Worm (Caenorhabditis elegans) whole organism, L2 larva: Measurements from ENCODE around the gene ssp-36.
A peak's percentile ranks its signal among the peaks of the same experiment; 100 is the strongest.

Experiments used
- C34F6.9 ChIP-seq: fragments of 150-350 bp; optimal IDR thresholded peaks from 2 replicates; lab custom pipeline; 2014; ENCODE audit warnings: missing biosample characterization, missing genetic modification characterization
- R02D3.7 ChIP-seq: fragments of 150-350 bp; optimal IDR thresholded peaks from 2 replicates; lab custom pipeline; 2014; ENCODE audit warnings: missing biosample characterization, missing genetic modification characterization
- Y55F3AM.14 ChIP-seq: fragments of 200-800 bp; sonication (Bioruptor generic); optimal IDR thresholded peaks from 2 replicates; lab custom pipeline; 2018; ENCODE audit warnings: mild to moderate bottlenecking, missing genetic modification characterization, missing compliant biosample characterization
- ZK546.5 ChIP-seq: sonication (generic microtip); optimal IDR thresholded peaks from 2 replicates; lab custom pipeline; 2017; ENCODE audit warnings: missing biosample characterization, missing genetic modification characterization
- alr-1 ChIP-seq: fragments of 150-350 bp; optimal IDR thresholded peaks from 2 replicates; lab custom pipeline; 2014; ENCODE audit warnings: missing biosample characterization, missing genetic modification characterization
- aly-2 ChIP-seq: fragments of 150-350 bp; optimal IDR thresholded peaks from 2 replicates; lab custom pipeline; 2014; ENCODE audit warnings: missing biosample characterization, missing genetic modification characterization
- ama-1 ChIP-seq: fragments of 150-350 bp; optimal IDR thresholded peaks from 2 replicates; lab custom pipeline; 2018; ENCODE audit warnings: inconsistent platforms
- blmp-1 ChIP-seq: sonication (generic microtip); optimal IDR thresholded peaks from 2 replicates; lab custom pipeline; 2017; ENCODE audit warnings: missing genetic modification characterization, mild to moderate bottlenecking, missing compliant biosample characterization, antibody characterized with exemption, moderate library complexity; ENCODE audit not compliant: insufficient read depth
- ceh-16 ChIP-seq: fragments of 150-350 bp; optimal IDR thresholded peaks from 2 replicates; lab custom pipeline; 2014; ENCODE audit warnings: missing biosample characterization, missing genetic modification characterization
- ceh-82 ChIP-seq: fragments of 150-350 bp; optimal IDR thresholded peaks from 2 replicates; lab custom pipeline; 2014; ENCODE audit warnings: missing biosample characterization, missing genetic modification characterization
- crh-2 ChIP-seq: sonication (generic microtip); optimal IDR thresholded peaks from 2 replicates; lab custom pipeline; 2017; ENCODE audit warnings: missing biosample characterization, missing genetic modification characterization
- dmd-4 ChIP-seq: sonication (generic microtip); optimal IDR thresholded peaks from 2 replicates; lab custom pipeline; 2017; ENCODE audit warnings: missing biosample characterization, missing genetic modification characterization
- egl-27 ChIP-seq: sonication (generic microtip); optimal IDR thresholded peaks from 3 replicates; lab custom pipeline; 2017; ENCODE audit warnings: missing biosample characterization, missing genetic modification reagents, missing genetic modification characterization
- elt-1 ChIP-seq: fragments of 150-350 bp; optimal IDR thresholded peaks from 2 replicates; lab custom pipeline; 2014; ENCODE audit warnings: missing biosample characterization, missing genetic modification characterization
- elt-3 ChIP-seq: sonication (generic microtip); optimal IDR thresholded peaks from 2 replicates; lab custom pipeline; 2017; ENCODE audit warnings: missing biosample characterization, missing genetic modification characterization
- fos-1 ChIP-seq: fragments of 150-350 bp; optimal IDR thresholded peaks from 2 replicates; lab custom pipeline; 2014; ENCODE audit warnings: missing biosample characterization, missing genetic modification characterization
- gmeb-1 ChIP-seq: fragments of 150-350 bp; optimal IDR thresholded peaks from 2 replicates; lab custom pipeline; 2014; ENCODE audit warnings: missing biosample characterization, missing genetic modification characterization
- lin-11 ChIP-seq: fragments of 150-350 bp; sonication (generic microtip); optimal IDR thresholded peaks from 2 replicates; lab custom pipeline; 2014; ENCODE audit warnings: missing biosample characterization, missing genetic modification characterization, inconsistent platforms, mixed read lengths
- lin-13 ChIP-seq: fragments of 150-350 bp; optimal IDR thresholded peaks from 2 replicates; lab custom pipeline; 2014; ENCODE audit warnings: missing biosample characterization, missing genetic modification reagents, missing genetic modification characterization
- lin-39 ChIP-seq: fragments of 150-350 bp; optimal IDR thresholded peaks from 2 replicates; lab custom pipeline; 2014; ENCODE audit warnings: missing biosample characterization, missing genetic modification reagents, missing genetic modification characterization
- lsy-2 ChIP-seq, 2 experiments: fragments of 150-350 bp in 1 of 2; sonication (generic microtip) in 1 of 2; optimal IDR thresholded peaks; 2 replicates each; lab custom pipeline; 2014 to 2017; ENCODE audit warnings: missing biosample characterization in 2 of 2, missing genetic modification characterization in 2 of 2
- mab-5 ChIP-seq: fragments of 150-350 bp; optimal IDR thresholded peaks from 2 replicates; lab custom pipeline; 2014; ENCODE audit warnings: missing biosample characterization, missing genetic modification characterization
- mbf-1 ChIP-seq: sonication (generic microtip); optimal IDR thresholded peaks from 2 replicates; lab custom pipeline; 2017; ENCODE audit warnings: missing biosample characterization, missing genetic modification characterization
- mdl-1 ChIP-seq, 2 experiments: fragments of 150-350 bp in 1 of 2; sonication (generic microtip) in 1 of 2; optimal IDR thresholded peaks; 2 replicates each; lab custom pipeline; 2017; ENCODE audit warnings: missing biosample characterization in 2 of 2, missing genetic modification characterization in 2 of 2
- nhr-10 ChIP-seq: sonication (generic microtip); optimal IDR thresholded peaks from 2 replicates; lab custom pipeline; 2017; ENCODE audit warnings: missing biosample characterization, missing genetic modification characterization
- nhr-11 ChIP-seq: fragments of 150-350 bp; optimal IDR thresholded peaks from 2 replicates; lab custom pipeline; 2014; ENCODE audit warnings: missing biosample characterization, missing genetic modification characterization
- nhr-12 ChIP-seq: fragments of 150-350 bp; optimal IDR thresholded peaks from 2 replicates; lab custom pipeline; 2014; ENCODE audit warnings: missing biosample characterization, missing genetic modification characterization
- nhr-129 ChIP-seq: fragments of 150-350 bp; optimal IDR thresholded peaks from 2 replicates; lab custom pipeline; 2014; ENCODE audit warnings: missing biosample characterization, missing genetic modification characterization
- nhr-21 ChIP-seq: fragments of 150-350 bp; optimal IDR thresholded peaks from 2 replicates; lab custom pipeline; 2014; ENCODE audit warnings: missing biosample characterization, missing genetic modification characterization
- nhr-23 ChIP-seq: fragments of 150-350 bp; optimal IDR thresholded peaks from 2 replicates; lab custom pipeline; 2014; ENCODE audit warnings: missing biosample characterization, missing genetic modification reagents, missing genetic modification characterization
- nhr-237 ChIP-seq: fragments of 150-350 bp; optimal IDR thresholded peaks from 2 replicates; lab custom pipeline; 2014; ENCODE audit warnings: missing biosample characterization, missing genetic modification characterization
- nhr-25 ChIP-seq: fragments of 150-350 bp; sonication (generic microtip); optimal IDR thresholded peaks from 3 replicates; lab custom pipeline; 2014; ENCODE audit warnings: missing biosample characterization, missing genetic modification characterization
- nhr-6 ChIP-seq: fragments of 150-350 bp; optimal IDR thresholded peaks from 2 replicates; lab custom pipeline; 2014; ENCODE audit warnings: missing biosample characterization, missing genetic modification characterization
- nhr-77 ChIP-seq: fragments of 150-350 bp; optimal IDR thresholded peaks from 2 replicates; lab custom pipeline; 2014; ENCODE audit warnings: missing biosample characterization, missing genetic modification characterization
- peb-1 ChIP-seq: fragments of 150-350 bp; optimal IDR thresholded peaks from 2 replicates; lab custom pipeline; 2014; ENCODE audit warnings: missing biosample characterization, missing genetic modification characterization
- sem-4 ChIP-seq: fragments of 150-350 bp; optimal IDR thresholded peaks from 2 replicates; lab custom pipeline; 2014; ENCODE audit warnings: missing biosample characterization, missing genetic modification reagents, missing genetic modification characterization
- skn-1 ChIP-seq: sonication (generic microtip); optimal IDR thresholded peaks from 2 replicates; lab custom pipeline; 2017; ENCODE audit warnings: missing biosample characterization, missing genetic modification characterization
- sma-3 ChIP-seq: sonication (generic microtip); optimal IDR thresholded peaks from 2 replicates; lab custom pipeline; 2016; ENCODE audit warnings: missing genetic modification reagents, missing genetic modification characterization, missing compliant biosample characterization
- sma-9 ChIP-seq, 2 experiments: fragments of 150-350 bp in 1 of 2; sonication (generic microtip) in 1 of 2; optimal IDR thresholded peaks; 2 replicates each; lab custom pipeline; 2014 to 2016; ENCODE audit warnings: missing genetic modification characterization in 2 of 2, mild to moderate bottlenecking in 1 of 2, missing biosample characterization in 1 of 2, missing compliant biosample characterization in 1 of 2, missing genetic modification reagents in 1 of 2, moderate library complexity in 1 of 2
- snpc-4 ChIP-seq: fragments of 150-350 bp; optimal IDR thresholded peaks from 2 replicates; lab custom pipeline; 2014; ENCODE audit warnings: missing biosample characterization, missing genetic modification characterization
- unc-39 ChIP-seq: fragments of 150-350 bp; optimal IDR thresholded peaks from 2 replicates; lab custom pipeline; 2014; ENCODE audit warnings: missing biosample characterization, missing genetic modification characterization
- unc-55 ChIP-seq: fragments of 150-350 bp; sonication (generic microtip); optimal IDR thresholded peaks from 3 replicates; lab custom pipeline; 2014; ENCODE audit warnings: missing biosample characterization, missing genetic modification reagents, missing genetic modification characterization
- unc-62 ChIP-seq: fragments of 150-350 bp; optimal IDR thresholded peaks from 2 replicates; lab custom pipeline; 2014; ENCODE audit warnings: missing biosample characterization, missing genetic modification reagents, missing genetic modification characterization
- zag-1 ChIP-seq: fragments of 150-350 bp; optimal IDR thresholded peaks from 2 replicates; lab custom pipeline; 2014; ENCODE audit warnings: missing biosample characterization, missing genetic modification characterization
- ztf-1 ChIP-seq: fragments of 200-800 bp; sonication (Bioruptor generic); conservative IDR thresholded peaks from 2 replicates; pipeline ENCODE4 v1.3.6; 2022; ENCODE audit warnings: missing genetic modification characterization, missing compliant biosample characterization
- ztf-11 ChIP-seq: sonication (generic microtip); optimal IDR thresholded peaks from 2 replicates; lab custom pipeline; 2017; ENCODE audit warnings: missing biosample characterization, missing genetic modification characterization
- ztf-4 ChIP-seq: fragments of 150-350 bp; optimal IDR thresholded peaks from 2 replicates; lab custom pipeline; 2014; ENCODE audit warnings: missing biosample characterization, missing genetic modification characterization

The ssp-36 gene

DNA sequence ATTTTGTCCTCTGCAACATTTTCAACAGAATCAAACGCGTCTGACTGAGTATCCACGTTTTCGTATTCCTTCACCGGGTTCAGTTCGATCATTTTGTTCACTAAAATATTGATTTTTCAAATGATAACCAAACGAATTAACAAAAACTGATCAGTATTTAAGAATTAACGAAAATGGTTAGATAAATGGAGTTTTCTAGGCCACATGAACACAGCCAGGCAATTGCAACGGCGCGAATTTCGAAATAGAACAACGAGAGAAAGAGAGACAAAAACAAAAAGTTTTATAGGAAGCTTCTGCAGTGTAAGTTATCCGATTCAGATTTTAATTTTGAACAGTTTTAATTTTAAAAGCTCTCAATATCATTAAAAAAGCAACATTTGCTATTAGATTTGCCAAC lies 11.4 kb upstream of the ssp-36 start, which contains the start of gene sna-2:
TSS of gene sna-2 (minus strand) at position 100 of the 400 bp plus-strand sequence.
- TF ChIP-seq nhr-237 (tag; lab: Kevin White, UChicago) (no peak), alr-1 (no peak), sma-3 (GFP tag; lab: Kevin White, UChicago) (peak; percentile 11), ZK546.5 (tag; lab: Kevin White, UChicago) (no peak), unc-55 (peak; percentile 88), ztf-4 (tag; lab: Kevin White, UChicago) (no peak), ceh-16 (tag; lab: Kevin White, UChicago) (no peak), nhr-129 (tag; lab: Kevin White, UChicago) (peak; percentile 52), elt-1 (no peak), nhr-23 (tag; lab: Kevin White, UChicago) (no peak), lin-11 (no peak), ceh-82 (tag; lab: Kevin White, UChicago) (no peak), R02D3.7 (no peak), nhr-12 (no peak), gmeb-1 (tag; lab: Kevin White, UChicago) (peak; percentile 87), nhr-10 (tag; lab: Kevin White, UChicago) (no peak), unc-62 (GFP tag; lab: Kevin White, UChicago) (no peak), sem-4 (no peak), mdl-1 (tag; optimal IDR thresholded peaks at IDR 0.05; lab: Kevin White, UChicago) (no peak), egl-27 (tag; lab: Kevin White, UChicago) (no peak), ztf-11 (no peak), lsy-2 (tag; optimal IDR thresholded peaks at IDR 0.05; lab: Kevin White, UChicago) (peak in 1 of 2 experiments; percentile 71), fos-1 (tag; lab: Kevin White, UChicago) (peak; percentile 25), blmp-1 (no peak), skn-1 (tag; lab: Kevin White, UChicago) (no peak), lin-13 (GFP tag; lab: Kevin White, UChicago) (peak; percentile 8), mbf-1 (tag; lab: Kevin White, UChicago) (no peak), ztf-1 (GFP tag; lab: Robert Waterston, UW) (no peak), nhr-11 (tag; lab: Kevin White, UChicago) (no peak), unc-39 (no peak), mab-5 (tag; lab: Kevin White, UChicago) (no peak), nhr-77 (tag; lab: Kevin White, UChicago) (no peak), elt-3 (tag; lab: Kevin White, UChicago) (no peak), peb-1 (no peak), ama-1 (no peak), nhr-6 (tag; lab: Kevin White, UChicago) (no peak), Y55F3AM.14 (GFP tag; lab: Kevin White, UChicago) (no peak), sma-9 (GFP tag; optimal IDR thresholded peaks at IDR 0.05; lab: Kevin White, UChicago) (peak; percentile 61), sma-9 (tag; optimal IDR thresholded peaks at IDR 0.05; lab: Kevin White, UChicago) (no peak), lin-39 (tag; lab: Kevin White, UChicago) (no peak), dmd-4 (tag; lab: Kevin White, UChicago) (no peak), aly-2 (tag; lab: Kevin White, UChicago) (no peak), C34F6.9 (tag; lab: Kevin White, UChicago) (peak; percentile 77), snpc-4 (tag; lab: Kevin White, UChicago) (no peak), crh-2 (tag; lab: Kevin White, UChicago) (no peak), zag-1 (tag; lab: Kevin White, UChicago) (no peak), nhr-25 (tag; lab: Kevin White, UChicago) (no peak), nhr-21 (tag; lab: Kevin White, UChicago) (no peak)
